Worm (Caenorhabditis elegans) whole organism, mixed stage, embryonic: ENCODE results near the gene C46F11.6.

Source experiments
- bed-3 ChIP-seq: fragments of 200-800 bp; sonication (Bioruptor generic); optimal IDR thresholded peaks from 3 replicates; lab custom pipeline; 2018; ENCODE audit warnings: mild to moderate bottlenecking, missing genetic modification characterization, moderate library complexity, missing compliant biosample characterization
- blmp-1 ChIP-seq: fragments of 150-350 bp; optimal IDR thresholded peaks from 2 replicates; lab custom pipeline; 2014; ENCODE audit warnings: missing biosample characterization, missing genetic modification characterization
- ceh-39 ChIP-seq: fragments of 150-350 bp; optimal IDR thresholded peaks from 2 replicates; lab custom pipeline; 2014; ENCODE audit warnings: missing biosample characterization, missing genetic modification characterization
- ceh-43 ChIP-seq: fragments of 200-800 bp; sonication (Bioruptor generic); optimal IDR thresholded peaks from 2 replicates; lab custom pipeline; 2018; ENCODE audit warnings: mild to moderate bottlenecking, missing genetic modification characterization, moderate library complexity, missing compliant biosample characterization
- ces-1 ChIP-seq: fragments of 150-350 bp; optimal IDR thresholded peaks from 2 replicates; lab custom pipeline; 2014; ENCODE audit warnings: missing biosample characterization, missing genetic modification reagents, missing genetic modification characterization
- cnd-1 ChIP-seq: fragments of 200-800 bp; sonication (Bioruptor generic); optimal IDR thresholded peaks from 2 replicates; lab custom pipeline; 2018; ENCODE audit warnings: mild to moderate bottlenecking, missing genetic modification characterization, missing compliant biosample characterization
- drap-1 ChIP-seq: fragments of 200-800 bp; sonication (Bioruptor generic); optimal IDR thresholded peaks from 3 replicates; lab custom pipeline; 2018; ENCODE audit warnings: mild to moderate bottlenecking, missing genetic modification characterization, missing compliant biosample characterization
- elt-1 ChIP-seq: sonication (generic microtip); optimal IDR thresholded peaks from 2 replicates; lab custom pipeline; 2017; ENCODE audit warnings: missing genetic modification characterization, mild to moderate bottlenecking, missing compliant biosample characterization, antibody characterized with exemption, moderate library complexity, borderline replicate concordance; ENCODE audit not compliant: insufficient read depth
- flh-1 ChIP-seq: fragments of 200-800 bp; sonication (Bioruptor generic); optimal IDR thresholded peaks from 2 replicates; lab custom pipeline; 2018; ENCODE audit warnings: mild to moderate bottlenecking, missing genetic modification characterization, moderate library complexity, missing compliant biosample characterization
- ham-2 ChIP-seq: fragments of 200-800 bp; sonication (Bioruptor generic); optimal IDR thresholded peaks from 2 replicates; lab custom pipeline; 2018; ENCODE audit warnings: mild to moderate bottlenecking, missing genetic modification characterization, missing compliant biosample characterization
- hlh-1 ChIP-seq: fragments of 150-350 bp; optimal IDR thresholded peaks from 2 replicates; lab custom pipeline; 2014; ENCODE audit warnings: missing biosample characterization, missing genetic modification reagents, missing genetic modification characterization
- lin-32 ChIP-seq: fragments of 200-800 bp; sonication (Bioruptor generic); optimal IDR thresholded peaks from 2 replicates; lab custom pipeline; 2018; ENCODE audit warnings: mild to moderate bottlenecking, missing genetic modification characterization, missing compliant biosample characterization
- lsy-2 ChIP-seq: fragments of 150-350 bp; optimal IDR thresholded peaks from 2 replicates; lab custom pipeline; 2014; ENCODE audit warnings: missing biosample characterization, missing genetic modification characterization
- mep-1 ChIP-seq: fragments of 150-350 bp; optimal IDR thresholded peaks from 2 replicates; lab custom pipeline; 2017; ENCODE audit warnings: missing biosample characterization, missing genetic modification reagents, missing genetic modification characterization, inconsistent platforms
- mls-2 ChIP-seq: sonication (generic microtip); optimal IDR thresholded peaks from 2 replicates; lab custom pipeline; 2016; ENCODE audit warnings: mild to moderate bottlenecking, missing genetic modification characterization, moderate library complexity, missing compliant biosample characterization
- nhr-12 ChIP-seq: fragments of 150-350 bp; optimal IDR thresholded peaks from 2 replicates; lab custom pipeline; 2014; ENCODE audit warnings: missing biosample characterization, missing genetic modification characterization
- nhr-2 ChIP-seq: fragments of 150-350 bp; optimal IDR thresholded peaks from 2 replicates; lab custom pipeline; 2014; ENCODE audit warnings: missing biosample characterization, missing genetic modification characterization
- nhr-237 ChIP-seq: fragments of 150-350 bp; optimal IDR thresholded peaks from 2 replicates; lab custom pipeline; 2014; ENCODE audit warnings: missing biosample characterization, missing genetic modification characterization
- pha-4 ChIP-seq: fragments of 150-350 bp; optimal IDR thresholded peaks from 2 replicates; lab custom pipeline; 2018; ENCODE audit warnings: missing biosample characterization, missing genetic modification reagents, missing genetic modification characterization
- sem-2 ChIP-seq: fragments of 200-800 bp; sonication (Bioruptor generic); optimal IDR thresholded peaks from 2 replicates; lab custom pipeline; 2018; ENCODE audit warnings: mild to moderate bottlenecking, missing genetic modification characterization, missing compliant biosample characterization
- snpc-4 ChIP-seq: fragments of 150-350 bp; optimal IDR thresholded peaks from 2 replicates; lab custom pipeline; 2014; ENCODE audit warnings: missing biosample characterization, missing genetic modification characterization
- sptf-1 ChIP-seq: sonication (generic microtip); optimal IDR thresholded peaks from 2 replicates; lab custom pipeline; 2017; ENCODE audit warnings: mild to moderate bottlenecking, missing genetic modification characterization, moderate library complexity, missing compliant biosample characterization
- tbx-8 ChIP-seq: fragments of 200-800 bp; sonication (Bioruptor generic); optimal IDR thresholded peaks from 2 replicates; lab custom pipeline; 2018; ENCODE audit warnings: mild to moderate bottlenecking, missing genetic modification characterization, moderate library complexity, missing compliant biosample characterization
- unc-120 ChIP-seq: sonication (generic microtip); optimal IDR thresholded peaks from 2 replicates; lab custom pipeline; 2017; ENCODE audit warnings: missing genetic modification characterization, missing compliant biosample characterization; ENCODE audit not compliant: poor library complexity, severe bottlenecking
- unc-39 ChIP-seq: fragments of 150-350 bp; optimal IDR thresholded peaks from 2 replicates; lab custom pipeline; 2014; ENCODE audit warnings: missing biosample characterization, missing genetic modification characterization
- unc-62 ChIP-seq: fragments of 150-350 bp; optimal IDR thresholded peaks from 2 replicates; lab custom pipeline; 2014; ENCODE audit warnings: missing biosample characterization, missing genetic modification reagents, missing genetic modification characterization
- zip-8 ChIP-seq: fragments of 150-350 bp; optimal IDR thresholded peaks from 2 replicates; lab custom pipeline; 2014; ENCODE audit warnings: missing biosample characterization, missing genetic modification characterization
- ztf-11 ChIP-seq: fragments of 150-350 bp; optimal IDR thresholded peaks from 2 replicates; lab custom pipeline; 2014; ENCODE audit warnings: missing biosample characterization, missing genetic modification characterization

C46F11.6 gene

DNA sequence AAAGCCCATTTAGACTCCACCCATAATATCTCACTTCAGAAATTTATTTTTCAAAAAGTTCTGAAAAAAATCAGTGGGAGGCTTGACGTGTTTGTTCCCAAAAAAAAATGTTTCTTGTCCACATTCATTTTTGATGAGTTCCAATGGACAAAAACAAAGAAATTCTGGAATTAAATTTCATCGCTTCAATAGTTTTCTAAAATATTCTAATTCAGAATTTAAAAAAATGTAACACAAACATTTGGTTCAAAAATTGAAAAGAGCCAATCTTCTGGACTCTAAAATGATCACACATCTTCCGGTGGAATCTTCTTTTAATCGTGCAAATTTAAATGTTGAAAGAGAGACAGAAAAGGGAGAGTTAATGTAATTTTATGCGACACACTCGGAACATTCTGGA, 22.3 kb upstream of the C46F11.6 start:
- TF ChIP-seq zip-8 (tag; lab: Kevin White, UChicago) (no peak), ces-1 (GFP tag; lab: Kevin White, UChicago) (peak; percentile 69)

DNA sequence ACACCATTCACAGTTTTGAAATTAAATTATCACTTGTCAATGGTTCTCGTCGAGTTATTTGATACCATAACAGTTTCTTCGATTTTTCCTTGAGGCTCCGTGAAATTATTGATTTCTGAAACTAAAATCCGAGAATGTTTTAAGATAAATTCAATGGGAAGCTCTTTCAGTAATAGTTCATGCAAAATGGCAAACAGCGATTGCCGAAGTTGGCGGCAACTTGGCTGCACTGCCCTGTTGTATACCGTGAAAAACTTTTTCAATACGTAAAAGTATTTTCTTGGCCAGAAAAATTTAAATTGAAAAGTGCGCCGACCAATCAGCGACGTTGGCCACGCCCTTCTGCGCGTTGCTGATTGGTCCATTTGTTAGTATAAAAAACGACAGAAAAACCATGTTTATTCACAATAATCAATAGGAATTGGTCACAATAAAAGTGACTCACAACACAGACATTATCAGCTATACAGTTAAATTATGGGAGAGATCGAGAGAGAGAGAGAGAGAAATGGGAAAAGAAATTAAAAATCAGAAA, 12.7 kb upstream of the C46F11.6 start:
- TF ChIP-seq snpc-4 = no peak
- TF ChIP-seq lin-32 (GFP tag; lab: Kevin White, UChicago) = no peak
- no peak for TF ChIP-seq cnd-1 (tag; lab: Kevin White, UChicago)
- TF ChIP-seq ceh-39 (tag; lab: Kevin White, UChicago) = no peak
- TF ChIP-seq bed-3 (GFP tag; lab: Kevin White, UChicago) = no peak
- TF ChIP-seq nhr-2 = no peak
- TF ChIP-seq drap-1 (GFP tag; lab: Kevin White, UChicago) = no peak
- no peak for TF ChIP-seq nhr-12 (tag; lab: Kevin White, UChicago)
- TF ChIP-seq sem-2 (GFP tag; lab: Kevin White, UChicago) = no peak
- no peak for TF ChIP-seq flh-1
- no peak for TF ChIP-seq unc-39 (tag; lab: Kevin White, UChicago)
- TF ChIP-seq unc-62 (GFP tag; lab: Kevin White, UChicago) = no peak
- no peak for TF ChIP-seq mep-1 (tag; lab: Kevin White, UChicago)
- no peak for TF ChIP-seq mls-2 (tag; lab: Kevin White, UChicago)
- TF ChIP-seq, all 35 proteins: peak for 0

DNA sequence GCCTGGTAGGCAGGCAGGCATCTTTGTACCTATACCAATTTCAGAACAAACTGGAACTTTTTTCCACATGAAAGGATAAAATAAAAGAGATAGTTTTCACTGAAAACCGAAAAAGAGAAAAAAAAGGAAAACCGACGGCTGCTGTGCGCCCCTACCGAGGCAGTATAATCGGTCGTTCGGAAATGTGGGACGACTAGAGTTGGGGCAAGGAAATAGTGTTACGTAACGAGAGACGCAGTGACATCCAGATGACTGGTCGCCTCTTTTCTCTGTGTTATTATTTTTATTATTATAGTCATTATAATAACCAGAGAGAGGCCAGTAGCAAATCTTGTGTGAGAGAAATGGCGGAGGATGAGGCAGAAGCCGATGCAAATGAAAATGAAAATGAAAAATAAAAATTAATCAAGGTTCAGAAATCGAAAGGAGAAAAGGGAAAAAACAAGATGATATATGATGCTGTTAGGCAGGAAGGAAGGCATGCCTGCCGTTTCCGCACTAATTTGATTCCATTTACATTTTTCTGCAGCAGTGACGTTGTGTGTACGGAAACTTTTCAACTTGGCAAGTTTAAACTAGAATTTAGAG, 11.2 kb upstream of the C46F11.6 start:
- no peak for TF ChIP-seq ztf-11
- TF ChIP-seq blmp-1 = peak; percentile 86
- peak; percentile 26 for TF ChIP-seq mls-2 (tag; lab: Kevin White, UChicago)
- no peak for TF ChIP-seq lsy-2 (tag; lab: Kevin White, UChicago)
- peak; percentile 55 for TF ChIP-seq ces-1 (GFP tag; lab: Kevin White, UChicago)
- TF ChIP-seq elt-1 (tag; lab: Kevin White, UChicago) = no peak
- no peak for TF ChIP-seq ham-2
- TF ChIP-seq, all 35 proteins: peak for 3

DNA sequence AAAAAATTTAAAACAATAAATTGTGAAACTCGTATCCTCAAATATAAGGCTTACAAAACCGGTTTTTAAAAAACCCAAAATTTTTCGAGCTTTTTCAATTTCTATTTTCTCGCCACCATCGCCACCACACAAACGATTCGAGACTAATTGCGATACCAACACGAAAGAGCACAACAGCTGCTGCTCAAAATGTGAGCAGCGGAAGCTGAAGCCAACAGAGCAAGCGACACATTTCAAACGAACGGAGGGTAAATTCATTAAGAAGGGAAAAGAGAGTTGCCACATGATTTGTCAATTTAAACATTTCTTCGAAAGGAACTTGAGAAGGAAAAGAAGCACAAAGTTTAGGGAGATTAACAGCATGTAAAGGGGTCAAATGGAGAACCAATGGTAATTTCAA, 8.8 kb upstream of the C46F11.6 start:
- TF ChIP-seq nhr-237 (tag; lab: Kevin White, UChicago) (no peak), mls-2 (tag; lab: Kevin White, UChicago) (no peak), unc-62 (GFP tag; lab: Kevin White, UChicago) (peak; percentile 18), ceh-39 (tag; lab: Kevin White, UChicago) (no peak), nhr-2 (no peak), unc-120 (tag; lab: Kevin White, UChicago) (peak; percentile 5), ztf-11 (no peak), ces-1 (GFP tag; lab: Kevin White, UChicago) (peak; percentile 87), lin-32 (GFP tag; lab: Kevin White, UChicago) (peak; percentile 17), ceh-43 (no peak), hlh-1 (tag; lab: Kevin White, UChicago) (peak; percentile 92), tbx-8 (GFP tag; lab: Kevin White, UChicago) (no peak)

DNA sequence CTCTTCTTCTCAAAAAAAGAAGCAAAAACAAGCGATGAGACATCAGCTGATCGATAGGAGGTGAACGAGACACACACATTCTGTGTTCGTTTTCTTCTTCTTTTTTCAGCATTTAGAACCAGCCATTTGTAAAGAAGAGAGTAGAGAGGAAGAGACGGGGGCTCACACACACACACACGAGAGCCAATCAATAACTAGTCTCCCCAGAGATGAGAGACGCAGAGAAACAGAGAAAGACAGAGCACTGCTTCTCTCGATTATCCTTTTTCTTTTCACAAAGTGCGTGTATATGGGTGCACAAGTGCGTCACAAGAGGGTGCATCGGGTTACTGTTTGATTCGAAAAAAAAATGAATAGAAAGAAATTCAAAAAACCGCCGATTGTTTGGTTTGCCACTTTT, 7.1 kb upstream of the C46F11.6 start:
- TF ChIP-seq ces-1 (GFP tag; lab: Kevin White, UChicago) (peak; percentile 79), ceh-39 (tag; lab: Kevin White, UChicago) (peak; percentile 25), unc-120 (tag; lab: Kevin White, UChicago) (peak; percentile 77), mls-2 (tag; lab: Kevin White, UChicago) (peak; percentile 25), mep-1 (tag; lab: Kevin White, UChicago) (peak; percentile 56), sptf-1 (tag; lab: Kevin White, UChicago) (peak; percentile 60), pha-4 (tag; lab: Kevin White, UChicago) (peak; percentile 63), hlh-1 (tag; lab: Kevin White, UChicago) (peak; percentile 36), ham-2 (no peak), unc-62 (GFP tag; lab: Kevin White, UChicago) (no peak)
- TF ChIP-seq, all 35 proteins: peak for 8
